Worm (Caenorhabditis elegans): ENCODE data around the gene nekl-3.

DNA sequence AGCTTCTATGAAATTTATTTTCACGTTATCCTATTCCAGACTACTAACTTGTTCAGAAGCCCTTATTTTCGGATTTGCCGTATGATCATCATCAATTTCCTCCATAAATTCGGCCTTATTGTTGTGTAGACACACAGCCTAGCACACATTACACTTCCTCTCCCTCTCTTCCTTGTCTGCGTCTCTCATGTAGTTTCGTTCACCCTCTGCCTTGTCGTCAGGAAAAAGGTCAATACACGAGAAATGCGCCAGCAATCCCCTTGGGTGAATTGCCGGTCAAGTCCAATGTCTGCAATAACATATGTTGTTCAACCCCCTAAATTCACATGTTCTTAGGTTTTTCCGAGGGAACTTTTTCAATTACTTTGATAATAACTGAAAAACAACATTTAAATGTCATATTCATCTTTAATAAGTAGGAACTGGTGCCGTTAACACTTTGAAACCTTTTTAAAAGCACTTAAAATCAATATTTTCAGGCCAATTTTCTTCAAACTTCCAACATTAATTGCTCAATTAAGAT, 2.6 kb upstream of the nekl-3 start, which contains the start of gene F17E5.2:
- TF ChIP-seq ztf-3 (GFP tag; optimal IDR thresholded peaks at IDR 0.05) = no peak
- no peak for TF ChIP-seq F57C9.4 (tag; optimal IDR thresholded peaks at IDR 0.05)
- TF ChIP-seq C06A6.2 (GFP tag; conservative IDR thresholded peaks at IDR 0.05) = peak; percentile 70
- no peak for TF ChIP-seq bed-1 (GFP tag; IDR thresholded peaks at IDR 0.05)
- 0 out of 2 replicates have a peak, but pooled peaks have one; percentile 48 for TF ChIP-seq Y56A3A.18 (GFP tag; IDR thresholded peaks at IDR 0.05)
- TF ChIP-seq nhr-27 (tag; optimal IDR thresholded peaks at IDR 0.05) = no peak
- TF ChIP-seq mes-4 (tag; optimal IDR thresholded peaks at IDR 0.05) = no peak
- TF ChIP-seq cebp-2 (GFP tag; IDR thresholded peaks at IDR 0.05) = no peak
